Worm (Caenorhabditis elegans) whole organism, mixed stage, embryonic: Measurements from ENCODE around the gene lido-11.

Source experiments
- blmp-1 ChIP-seq: fragments of 150-350 bp; optimal IDR thresholded peaks from 2 replicates; lab custom pipeline; 2014; ENCODE audit warnings: missing biosample characterization, missing genetic modification characterization
- hlh-1 ChIP-seq: fragments of 150-350 bp; optimal IDR thresholded peaks from 2 replicates; lab custom pipeline; 2014; ENCODE audit warnings: missing biosample characterization, missing genetic modification reagents, missing genetic modification characterization
- nhr-237 ChIP-seq: fragments of 150-350 bp; optimal IDR thresholded peaks from 2 replicates; lab custom pipeline; 2014; ENCODE audit warnings: missing biosample characterization, missing genetic modification characterization
- nhr-28 ChIP-seq: fragments of 150-350 bp; optimal IDR thresholded peaks from 2 replicates; lab custom pipeline; 2014; ENCODE audit warnings: missing biosample characterization, missing genetic modification characterization
- nhr-76 ChIP-seq: sonication (generic microtip); optimal IDR thresholded peaks from 2 replicates; lab custom pipeline; 2017; ENCODE audit warnings: missing biosample characterization, missing genetic modification characterization
- pha-4 ChIP-seq: fragments of 150-350 bp; optimal IDR thresholded peaks from 2 replicates; lab custom pipeline; 2018; ENCODE audit warnings: missing biosample characterization, missing genetic modification reagents, missing genetic modification characterization
- snpc-4 ChIP-seq: fragments of 150-350 bp; optimal IDR thresholded peaks from 2 replicates; lab custom pipeline; 2014; ENCODE audit warnings: missing biosample characterization, missing genetic modification characterization
- sptf-1 ChIP-seq: sonication (generic microtip); optimal IDR thresholded peaks from 2 replicates; lab custom pipeline; 2017; ENCODE audit warnings: mild to moderate bottlenecking, missing genetic modification characterization, moderate library complexity, missing compliant biosample characterization
- unc-120 ChIP-seq: sonication (generic microtip); optimal IDR thresholded peaks from 2 replicates; lab custom pipeline; 2017; ENCODE audit warnings: missing genetic modification characterization, missing compliant biosample characterization; ENCODE audit not compliant: poor library complexity, severe bottlenecking
- unc-62 ChIP-seq: fragments of 150-350 bp; optimal IDR thresholded peaks from 2 replicates; lab custom pipeline; 2014; ENCODE audit warnings: missing biosample characterization, missing genetic modification reagents, missing genetic modification characterization
- ztf-11 ChIP-seq: fragments of 150-350 bp; optimal IDR thresholded peaks from 2 replicates; lab custom pipeline; 2014; ENCODE audit warnings: missing biosample characterization, missing genetic modification characterization

ce11 chrII:2966350-2966749, 37.4 kb upstream of the lido-11 start:
- TF ChIP-seq snpc-4 (no peak), blmp-1 (tag; lab: Kevin White, UChicago) (no peak), pha-4 (tag; lab: Kevin White, UChicago) (no peak), unc-62 (no peak), nhr-76 (no peak), unc-120 (no peak), ztf-11 (tag; lab: Kevin White, UChicago) (no peak), nhr-237 (tag; lab: Kevin White, UChicago) (no peak), nhr-28 (tag; lab: Kevin White, UChicago) (no peak), hlh-1 (no peak), sptf-1 (tag; lab: Kevin White, UChicago) (no peak)
